Worm (Caenorhabditis elegans): ENCODE measurements around the gene idh-1.

Gene idh-1

DNA sequence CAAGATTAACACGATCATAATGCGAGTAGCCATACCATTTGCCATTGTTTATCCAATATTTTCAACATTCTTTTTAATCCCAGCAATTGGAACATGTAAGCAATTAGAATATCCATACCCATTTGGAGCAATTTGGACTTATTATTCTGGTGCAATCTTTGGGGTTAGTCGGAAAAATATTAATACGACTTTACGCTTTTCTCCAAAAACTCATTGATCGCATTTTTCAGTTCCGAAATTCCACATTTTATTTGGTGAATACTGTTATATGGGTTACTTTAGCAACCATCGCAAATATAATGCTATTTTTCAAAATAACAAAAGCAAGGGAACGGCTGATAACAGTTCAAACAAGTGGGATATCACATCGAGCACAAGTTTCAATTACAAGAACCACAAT, 45.9 kb upstream of the idh-1 start:
- no peak for TF ChIP-seq hpl-2 (GFP tag; optimal IDR thresholded peaks at IDR 0.05)
- TF ChIP-seq C16A3.4 (tag; optimal IDR thresholded peaks at IDR 0.05) = no peak
- no peak for TF ChIP-seq unc-98 (GFP tag; IDR thresholded peaks at IDR 0.05)

DNA sequence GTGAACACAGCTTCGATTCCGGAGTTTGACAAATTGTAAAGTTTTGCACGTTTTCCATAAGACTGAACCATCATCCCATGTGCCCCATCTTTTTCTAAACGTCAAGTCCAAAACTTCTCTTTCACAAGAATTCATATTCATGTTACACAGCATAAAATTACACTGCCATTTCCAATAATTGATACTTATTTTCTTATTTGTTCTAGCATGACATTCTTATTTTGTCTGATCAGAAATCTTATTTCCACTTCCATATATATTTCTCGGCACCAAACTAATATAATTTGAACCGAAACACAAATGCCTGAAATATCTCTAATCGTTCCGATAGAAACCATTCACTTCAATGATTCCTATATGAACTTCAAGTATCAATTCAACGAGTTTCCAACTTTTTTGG, 45.1 kb upstream of the idh-1 start, which contains the start of gene sru-2:
TSS of gene sru-2 (plus strand) at position 301 of the 400 bp plus-strand sequence.
- TF ChIP-seq fkh-8 (tag; optimal IDR thresholded peaks at IDR 0.05) (peak; percentile 26), C16A3.4 (tag; optimal IDR thresholded peaks at IDR 0.05) (no peak)

DNA sequence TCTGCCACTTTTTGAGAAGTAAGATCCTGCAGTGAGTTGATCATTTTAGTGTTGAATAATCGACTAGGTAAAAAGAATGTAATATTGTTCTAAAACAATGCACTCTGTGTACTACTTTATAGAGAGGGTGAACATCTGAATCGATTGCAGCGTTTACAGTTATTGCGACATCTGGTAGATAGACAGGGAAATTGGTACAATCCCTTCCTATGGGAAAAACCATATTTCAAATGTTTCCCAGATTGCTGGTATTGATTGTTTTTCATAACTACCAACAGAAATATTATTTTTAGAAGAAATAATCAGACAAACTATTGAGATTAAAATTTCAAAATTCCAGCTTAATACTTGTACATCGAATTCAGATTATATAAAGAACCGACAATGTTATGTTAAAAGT, 44.1 kb upstream of the idh-1 start, which contains the start of gene gadr-2:
TSS of gene gadr-2 (minus strand) at position 101 of the 400 bp plus-strand sequence.
- no peak for TF ChIP-seq efl-3 (GFP tag; optimal IDR thresholded peaks at IDR 0.05)

DNA sequence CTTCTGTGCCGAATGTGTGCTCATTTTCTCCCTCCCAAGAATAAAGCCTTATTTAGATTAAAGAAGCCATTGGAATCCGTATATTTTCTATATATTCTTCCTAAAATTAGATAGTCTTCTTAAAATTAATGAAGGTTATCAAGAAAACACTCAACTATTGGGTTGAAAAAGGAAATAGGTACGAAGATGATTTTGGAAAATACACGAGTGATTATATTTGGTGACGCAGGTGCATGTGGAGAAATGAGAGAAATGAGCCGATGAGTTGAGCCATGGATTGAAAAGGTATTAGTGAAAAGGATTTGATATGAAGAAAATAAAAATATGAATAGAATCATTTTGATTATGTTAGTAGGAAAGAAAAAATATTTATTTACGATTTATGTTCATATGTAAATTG, 40.0 kb upstream of the idh-1 start, which contains the start of gene cng-3:
TSS of gene cng-3 (minus strand) at position 102 of the 400 bp plus-strand sequence.
- TF ChIP-seq hlh-4 (tag; optimal IDR thresholded peaks at IDR 0.05) = no peak
- TF ChIP-seq pqm-1 (tag; optimal IDR thresholded peaks at IDR 0.05) = no peak
- TF ChIP-seq grh-1 (GFP tag; IDR thresholded peaks at IDR 0.05) = no peak
- no peak for TF ChIP-seq mep-1 (tag; optimal IDR thresholded peaks at IDR 0.05)
- no peak for TF ChIP-seq elt-3 (tag; optimal IDR thresholded peaks at IDR 0.05)
- TF ChIP-seq hlh-17 (GFP tag; optimal IDR thresholded peaks at IDR 0.05; ENCODE audit: borderline replicate concordance) = no peak
- no peak for TF ChIP-seq alr-1 (tag; optimal IDR thresholded peaks at IDR 0.05; ENCODE audit: borderline replicate concordance)
- no peak for TF ChIP-seq egl-13 (tag; optimal IDR thresholded peaks at IDR 0.05)
- TF ChIP-seq dsc-1 (tag; optimal IDR thresholded peaks at IDR 0.05) = peak; percentile 93
- TF ChIP-seq fkh-10 (GFP tag; optimal IDR thresholded peaks at IDR 0.05) = no peak
- TF ChIP-seq nhr-28 (tag; optimal IDR thresholded peaks at IDR 0.05) = no peak
- TF ChIP-seq ama-1 (optimal IDR thresholded peaks at IDR 0.05) = no peak
- TF ChIP-seq pax-3 (tag; optimal IDR thresholded peaks at IDR 0.05) = peak; percentile 18
- TF ChIP-seq ets-5 (GFP tag; IDR thresholded peaks at IDR 0.05) = no peak
- no peak for TF ChIP-seq ces-1 (GFP tag; optimal IDR thresholded peaks at IDR 0.05)
- TF ChIP-seq fkh-8 (tag; optimal IDR thresholded peaks at IDR 0.05) = peak; percentile 15
- TF ChIP-seq nhr-47 (tag; optimal IDR thresholded peaks at IDR 0.05) = no peak

DNA sequence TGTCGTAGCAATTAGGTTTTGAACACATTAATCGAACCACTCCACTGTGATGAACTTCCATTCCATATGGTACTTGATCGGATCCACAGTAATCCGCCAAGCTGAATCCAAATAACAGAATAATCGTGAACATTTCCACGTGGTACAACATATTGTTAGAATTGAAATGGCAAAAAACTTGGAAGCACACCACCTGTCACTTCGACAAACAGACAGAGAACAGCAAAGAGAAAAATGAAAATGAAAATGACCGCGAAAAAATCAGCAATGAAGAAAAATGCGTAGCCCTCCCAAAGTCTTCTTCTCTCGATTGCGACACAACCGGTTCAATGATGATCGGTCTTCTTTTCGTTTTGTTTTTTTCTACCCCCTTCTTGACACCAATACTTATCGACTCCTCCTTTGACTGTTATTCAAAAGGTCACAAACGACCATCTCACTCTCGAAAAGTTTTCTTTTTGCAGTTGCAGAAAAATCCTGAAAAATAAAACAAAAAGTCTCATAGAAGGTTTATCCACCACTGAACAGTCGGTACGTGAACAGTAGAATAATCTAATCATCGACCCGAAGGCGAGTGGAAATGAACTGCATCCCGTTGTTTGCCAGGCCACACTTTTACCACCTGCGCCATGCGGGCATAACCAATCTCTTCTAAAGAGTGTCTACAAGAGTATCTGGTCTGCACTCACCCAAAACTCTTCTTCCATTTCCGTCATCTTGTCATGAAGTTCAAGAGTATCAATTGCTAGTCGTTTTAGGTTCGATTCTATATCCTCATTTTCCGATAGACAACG, 36.4 kb upstream of the idh-1 start, which contains the start of gene wrt-3:
TSS of gene wrt-3 (minus strand) at position 322 of the 794 bp plus-strand sequence.
- TF ChIP-seq grh-1 (GFP tag; IDR thresholded peaks at IDR 0.05) (peak; percentile 41), lin-14 (GFP tag; optimal IDR thresholded peaks at IDR 0.05) (peak; percentile 73), C16A3.4 (tag; optimal IDR thresholded peaks at IDR 0.05) (peak; percentile 49), lir-3 (tag; optimal IDR thresholded peaks at IDR 0.05; ENCODE audit: poor library complexity) (peak; percentile 16), nhr-237 (tag; optimal IDR thresholded peaks at IDR 0.05) (no peak), nhr-85 (tag) (peak; percentile 89), egl-13 (tag; optimal IDR thresholded peaks at IDR 0.05) (peak; percentile 18), irx-1 (tag; optimal IDR thresholded peaks at IDR 0.05) (peak; percentile 43), vab-15 (tag; optimal IDR thresholded peaks at IDR 0.05) (no peak), dsc-1 (tag; optimal IDR thresholded peaks at IDR 0.05) (peak; percentile 27), nhr-90 (tag; optimal IDR thresholded peaks at IDR 0.05; ENCODE audit: poor library complexity) (peak; percentile 68), aly-2 (tag; optimal IDR thresholded peaks at IDR 0.05) (peak; percentile 39), fos-1 (tag; optimal IDR thresholded peaks at IDR 0.05) (no peak), pag-3 (tag; optimal IDR thresholded peaks at IDR 0.05; ENCODE audit: borderline replicate concordance, insufficient read depth) (peak; percentile 64), fkh-8 (tag; optimal IDR thresholded peaks at IDR 0.05) (peak; percentile 9), xbp-1 (tag; optimal IDR thresholded peaks at IDR 0.05) (peak; percentile 44), ztf-11 (tag; optimal IDR thresholded peaks at IDR 0.05) (no peak), nhr-19 (GFP tag; conservative IDR thresholded peaks at IDR 0.05) (peak; percentile 53), blmp-1 (tag; optimal IDR thresholded peaks at IDR 0.05) (peak; percentile 89), nhr-71 (tag; optimal IDR thresholded peaks at IDR 0.05) (peak; percentile 57), zag-1 (tag; optimal IDR thresholded peaks at IDR 0.05) (no peak), zip-4 (GFP tag; optimal IDR thresholded peaks at IDR 0.05) (peak; percentile 20), fkh-4 (tag; optimal IDR thresholded peaks at IDR 0.05; ENCODE audit: borderline replicate concordance) (no peak), nhr-28 (tag; optimal IDR thresholded peaks at IDR 0.05) (no peak), lin-39 (tag; optimal IDR thresholded peaks at IDR 0.05) (no peak), elt-3 (tag; optimal IDR thresholded peaks at IDR 0.05) (peak in 3 of 6 experiments; percentile 3 to 43 (median 23)), swsn-7 (tag; optimal IDR thresholded peaks at IDR 0.05) (peak; percentile 53), sox-4 (tag; optimal IDR thresholded peaks at IDR 0.05) (peak; percentile 40)
